Fruit fly (Drosophila melanogaster) whole organism, prepupa: Measurements from ENCODE around the gene pit.

Source experiments
- CG10631 ChIP-seq: fragments of 200-800 bp; sonication (Bioruptor generic); optimal IDR thresholded peaks from 2 replicates; lab custom pipeline; 2016; ENCODE audit warnings: missing biosample characterization, missing genetic modification characterization
- CG10669 ChIP-seq: fragments of 200-800 bp; sonication (Bioruptor generic); optimal IDR thresholded peaks from 3 replicates; lab custom pipeline; 2018; ENCODE audit warnings: missing biosample characterization, mild to moderate bottlenecking, missing genetic modification characterization, moderate library complexity
- CG11294 ChIP-seq: fragments of 200-800 bp; sonication (Bioruptor generic); IDR thresholded peaks from 2 replicates; pipeline ENCODE4 v1.3.6; 2022; ENCODE audit warnings: missing biosample characterization, missing genetic modification characterization
- CG11762 ChIP-seq: fragments of 200-800 bp; sonication (Bioruptor generic); optimal IDR thresholded peaks from 3 replicates; lab custom pipeline; 2016; ENCODE audit warnings: missing biosample characterization, missing genetic modification characterization; ENCODE audit not compliant: insufficient read depth
- CG15336 ChIP-seq: fragments of 200-800 bp; sonication (Bioruptor generic); IDR thresholded peaks from 2 replicates; pipeline ENCODE4 v1.3.6; 2022; ENCODE audit warnings: missing biosample characterization, missing genetic modification characterization
- CG1621 ChIP-seq: fragments of 200-800 bp; sonication (Bioruptor generic); optimal IDR thresholded peaks from 3 replicates; lab custom pipeline; 2018; ENCODE audit warnings: missing biosample characterization, mild to moderate bottlenecking, missing genetic modification characterization
- CG3032 ChIP-seq: fragments of 200-800 bp; optimal IDR thresholded peaks from 2 replicates; lab custom pipeline; 2019; ENCODE audit warnings: missing biosample characterization, mild to moderate bottlenecking, missing genetic modification characterization, moderate library complexity
- CG31627 ChIP-seq: fragments of 200-800 bp; sonication (Bioruptor generic); optimal IDR thresholded peaks from 3 replicates; lab custom pipeline; 2016; ENCODE audit warnings: missing biosample characterization, missing genetic modification characterization
- CG6163 ChIP-seq: fragments of 200-800 bp; sonication (Bioruptor generic); IDR thresholded peaks from 3 replicates; pipeline ENCODE4 v1.3.6; 2022; ENCODE audit warnings: missing biosample characterization, missing genetic modification characterization
- CG6792 ChIP-seq: fragments of 200-800 bp; sonication (Bioruptor generic); optimal IDR thresholded peaks from 3 replicates; lab custom pipeline; 2016; ENCODE audit warnings: missing biosample characterization, missing genetic modification characterization
- CG6854 ChIP-seq: fragments of 200-800 bp; sonication (Bioruptor generic); optimal IDR thresholded peaks from 2 replicates; lab custom pipeline; 2017; ENCODE audit warnings: missing biosample characterization, mild to moderate bottlenecking, missing genetic modification characterization
- CG7368 ChIP-seq: fragments of 200-800 bp; sonication (Bioruptor generic); optimal IDR thresholded peaks from 3 replicates; lab custom pipeline; 2016; ENCODE audit warnings: missing biosample characterization, missing genetic modification characterization
- CG8119 ChIP-seq: fragments of 200-800 bp; sonication (Bioruptor generic); IDR thresholded peaks from 3 replicates; pipeline ENCODE4 v1.3.6; 2022; ENCODE audit warnings: missing biosample characterization, missing genetic modification characterization
- CG9139 ChIP-seq: fragments of 200-800 bp; sonication (Bioruptor generic); optimal IDR thresholded peaks from 3 replicates; lab custom pipeline; 2017; ENCODE audit warnings: missing biosample characterization, mild to moderate bottlenecking, missing genetic modification characterization
- Eip75B ChIP-seq: fragments of 200-800 bp; sonication (Bioruptor generic); optimal IDR thresholded peaks from 3 replicates; lab custom pipeline; 2016; ENCODE audit warnings: missing biosample characterization, missing genetic modification characterization
- Eip78C ChIP-seq: fragments of 200-800 bp; sonication (Bioruptor generic); peaks from one replicate; lab custom pipeline; 2016; ENCODE audit warnings: missing biosample characterization, missing genetic modification characterization
- Eip93F ChIP-seq: fragments of 200-800 bp; sonication (Bioruptor generic); optimal IDR thresholded peaks from 2 replicates; lab custom pipeline; 2016; ENCODE audit warnings: missing biosample characterization, mild to moderate bottlenecking, missing genetic modification characterization
- Ets21C ChIP-seq: fragments of 200-800 bp; sonication (Bioruptor generic); optimal IDR thresholded peaks from 3 replicates; lab custom pipeline; 2016; ENCODE audit warnings: missing biosample characterization, missing genetic modification characterization
- Ets96B ChIP-seq: fragments of 200-800 bp; optimal IDR thresholded peaks from 2 replicates; lab custom pipeline; 2019; ENCODE audit warnings: missing biosample characterization, mild to moderate bottlenecking, missing genetic modification characterization, moderate library complexity
- Hr38 ChIP-seq: sonication (Bioruptor generic); optimal IDR thresholded peaks from 2 replicates; lab custom pipeline; 2016; ENCODE audit warnings: missing biosample characterization, missing genetic modification characterization
- Hr39 ChIP-seq: fragments of 200-800 bp; sonication (Bioruptor generic); optimal IDR thresholded peaks from 2 replicates; lab custom pipeline; 2016; ENCODE audit warnings: missing biosample characterization, missing genetic modification characterization
- OdsH ChIP-seq: fragments of 200-800 bp; sonication (Bioruptor generic); optimal IDR thresholded peaks from 3 replicates; lab custom pipeline; 2016; ENCODE audit warnings: missing biosample characterization, missing genetic modification characterization
- Smox ChIP-seq: fragments of 200-800 bp; sonication (Bioruptor generic); optimal IDR thresholded peaks from 3 replicates; lab custom pipeline; 2016; ENCODE audit warnings: missing biosample characterization, missing genetic modification characterization
- Sox102F ChIP-seq: fragments of 200-800 bp; sonication (Bioruptor generic); optimal IDR thresholded peaks from 2 replicates; lab custom pipeline; 2016; ENCODE audit warnings: missing biosample characterization, mild to moderate bottlenecking, missing genetic modification characterization
- achi ChIP-seq: fragments of 200-800 bp; sonication (Bioruptor generic); optimal IDR thresholded peaks from 3 replicates; lab custom pipeline; 2016; ENCODE audit warnings: missing biosample characterization, missing genetic modification characterization
- acj6 ChIP-seq: fragments of 200-800 bp; sonication (Bioruptor generic); optimal IDR thresholded peaks from 3 replicates; lab custom pipeline; 2016; ENCODE audit warnings: missing biosample characterization, missing genetic modification characterization
- dsx ChIP-seq: fragments of 200-800 bp; optimal IDR thresholded peaks from 3 replicates; lab custom pipeline; 2019; ENCODE audit warnings: missing biosample characterization, mild to moderate bottlenecking, missing genetic modification characterization, moderate library complexity; ENCODE audit not compliant: poor library complexity, severe bottlenecking
- eg ChIP-seq: fragments of 200-800 bp; sonication (Bioruptor generic); IDR thresholded peaks from 3 replicates; pipeline ENCODE4 v1.3.6; 2022; ENCODE audit warnings: missing biosample characterization, missing genetic modification characterization
- esn ChIP-seq: fragments of 200-800 bp; sonication (Bioruptor generic); optimal IDR thresholded peaks from 2 replicates; lab custom pipeline; 2016; ENCODE audit warnings: missing biosample characterization, mild to moderate bottlenecking, missing genetic modification characterization, moderate library complexity
- fd59A ChIP-seq: fragments of 200-800 bp; sonication (Bioruptor generic); optimal IDR thresholded peaks from 2 replicates; lab custom pipeline; 2017; ENCODE audit warnings: missing biosample characterization, mild to moderate bottlenecking, missing genetic modification characterization, missing genetic modification reagents
- fd85E ChIP-seq: fragments of 200-800 bp; sonication (Bioruptor generic); optimal IDR thresholded peaks from 3 replicates; lab custom pipeline; 2016; ENCODE audit warnings: missing biosample characterization, missing genetic modification characterization
- fkh ChIP-seq: fragments of 200-800 bp; sonication (Bioruptor generic); optimal IDR thresholded peaks from 3 replicates; lab custom pipeline; 2017; ENCODE audit warnings: missing biosample characterization, mild to moderate bottlenecking, missing genetic modification characterization, moderate library complexity
- pdm3 ChIP-seq: fragments of 200-800 bp; sonication (Bioruptor generic); optimal IDR thresholded peaks from 3 replicates; lab custom pipeline; 2016; ENCODE audit warnings: missing biosample characterization, missing genetic modification characterization
- salr ChIP-seq, 2 experiments: fragments of 200-800 bp; sonication (Bioruptor generic); optimal IDR thresholded peaks; 3 replicates each; lab custom pipeline; 2016 to 2018; ENCODE audit warnings: missing biosample characterization in 2 of 2, missing genetic modification characterization in 2 of 2, mild to moderate bottlenecking in 1 of 2
- ss ChIP-seq, 2 experiments: fragments of 200-800 bp; sonication (Bioruptor generic); optimal IDR thresholded peaks; 2 replicates in 1 of 2; 3 replicates in 1 of 2; lab custom pipeline; 2017 to 2018; ENCODE audit warnings: mild to moderate bottlenecking in 2 of 2, missing biosample characterization in 2 of 2, missing genetic modification characterization in 2 of 2, moderate library complexity in 1 of 2
- svp ChIP-seq: fragments of 200-800 bp; sonication (Bioruptor generic); peaks from one replicate; lab custom pipeline; 2016; ENCODE audit warnings: missing biosample characterization, missing genetic modification characterization
- topi ChIP-seq: fragments of 200-800 bp; sonication (Bioruptor generic); optimal IDR thresholded peaks from 3 replicates; lab custom pipeline; 2016; ENCODE audit warnings: missing biosample characterization, missing genetic modification characterization
- vri ChIP-seq: fragments of 200-800 bp; sonication (Bioruptor generic); optimal IDR thresholded peaks from 3 replicates; lab custom pipeline; 2016; ENCODE audit warnings: missing biosample characterization, mild to moderate bottlenecking, missing genetic modification characterization

pit gene

DNA sequence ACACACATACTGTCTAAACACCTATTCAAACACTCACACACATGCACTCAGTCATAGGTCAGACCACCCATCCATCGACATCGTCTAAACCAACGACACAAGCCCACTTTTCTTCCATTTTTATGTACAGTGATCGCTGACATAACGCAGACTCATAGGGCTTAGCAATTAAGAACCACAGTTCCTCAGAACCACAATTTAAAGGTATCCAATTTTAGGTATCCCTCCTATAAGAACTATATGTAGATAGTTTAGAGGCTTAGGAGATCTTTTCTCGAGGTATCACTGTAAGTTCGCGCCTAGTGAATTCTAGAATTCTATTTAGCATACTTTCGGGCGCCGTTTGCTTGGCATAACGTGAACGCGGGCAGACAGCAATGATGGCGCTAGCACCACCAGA lies 41.2 kb upstream of the pit start (continued):
- TF ChIP-seq CG9139 (peak; percentile 6), salr (GFP tag; optimal IDR thresholded peaks at IDR 0.05; lab: Kevin White, UChicago) (peak; percentile 34 to 46), acj6 (GFP tag; lab: Kevin White, UChicago) (peak; percentile 58), CG31627 (GFP tag; lab: Kevin White, UChicago) (peak; percentile 72), Ets21C (GFP tag; lab: Kevin White, UChicago) (peak; percentile 12), Eip75B (GFP tag; lab: Kevin White, UChicago) (no peak), topi (GFP tag; lab: Kevin White, UChicago) (peak; percentile 52), Ets96B (peak; percentile 43), eg (GFP tag; lab: Robert Waterston, UW) (peak; percentile 78), OdsH (GFP tag; lab: Kevin White, UChicago) (peak; percentile 79), Sox102F (peak; percentile 17), CG6163 (peak; percentile 74), CG6792 (peak; percentile 5), achi (GFP tag; lab: Kevin White, UChicago) (peak; percentile 72), CG8119 (peak; percentile 80), Eip93F (GFP tag; lab: Kevin White, UChicago) (no peak), fd85E (GFP tag; lab: Kevin White, UChicago) (no peak), CG11294 (GFP tag; lab: Robert Waterston, UW) (peak; percentile 75), fkh (GFP tag; lab: Kevin White, UChicago) (no peak)

DNA sequence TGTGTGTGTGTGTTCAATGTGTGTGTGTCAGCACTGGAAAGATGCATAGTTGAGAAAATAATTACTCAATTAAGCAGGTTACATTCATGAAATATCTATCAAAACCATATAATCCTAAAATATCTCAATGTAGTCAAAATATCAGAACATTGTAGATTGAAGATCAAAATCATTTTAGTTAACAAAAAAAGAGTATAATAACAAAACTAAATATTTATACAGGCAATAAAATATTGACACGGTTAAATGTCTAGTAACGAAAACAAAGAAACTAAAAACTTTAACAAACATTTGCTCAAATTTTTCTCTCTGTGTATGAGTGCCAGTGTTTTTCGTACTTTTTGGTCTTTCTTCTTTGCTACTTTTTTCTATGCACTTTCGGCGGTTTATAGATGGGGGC lies 35.2 kb upstream of the pit start:
- TF ChIP-seq svp (GFP tag; lab: Kevin White, UChicago): peak; percentile 53
- peak; percentile 15 for TF ChIP-seq Ets96B
- peak; percentile 8 for TF ChIP-seq esn (GFP tag; lab: Kevin White, UChicago)
- TF ChIP-seq CG10631 (GFP tag; lab: Kevin White, UChicago): peak; percentile 13
- no peak for TF ChIP-seq ss (GFP tag; optimal IDR thresholded peaks at IDR 0.05; lab: Kevin White, UChicago)
- peak; percentile 2 for TF ChIP-seq CG10669 (GFP tag; lab: Kevin White, UChicago)
- peak; percentile 2 for TF ChIP-seq Smox (GFP tag; lab: Kevin White, UChicago)
- no peak for TF ChIP-seq fkh (GFP tag; lab: Kevin White, UChicago)
- TF ChIP-seq CG15336: no peak
- TF ChIP-seq Eip78C (GFP tag; lab: Kevin White, UChicago): peak; percentile 72
- peak; percentile 1 for TF ChIP-seq Hr39 (GFP tag; lab: Kevin White, UChicago)
- TF ChIP-seq CG3032 (tag; lab: Kevin White, UChicago): peak; percentile 15
- peak; percentile 3 for TF ChIP-seq topi (GFP tag; lab: Kevin White, UChicago)
- TF ChIP-seq dsx (GFP tag; lab: Kevin White, UChicago): peak; percentile 24

DNA sequence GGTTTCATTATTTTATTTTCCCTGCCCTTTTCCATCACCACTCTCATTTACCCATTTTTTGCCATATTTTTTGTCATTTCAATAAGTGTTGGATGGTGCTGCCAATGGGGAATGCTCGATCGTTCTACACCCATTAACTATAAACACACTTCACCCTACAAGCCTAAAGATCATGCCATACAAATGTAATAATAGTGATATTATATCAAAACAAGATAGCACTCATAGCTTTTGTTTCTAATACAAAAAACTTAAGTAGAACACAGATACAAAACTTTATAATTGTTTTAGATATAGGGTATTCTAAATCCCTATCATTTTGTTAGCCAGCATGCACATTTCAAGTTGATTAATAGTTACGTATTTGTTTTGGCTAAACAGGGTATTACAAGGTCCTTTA lies 34.5 kb upstream of the pit start:
- TF ChIP-seq svp (GFP tag; lab: Kevin White, UChicago) (peak; percentile 55), Eip78C (GFP tag; lab: Kevin White, UChicago) (peak; percentile 32), vri (no peak), esn (GFP tag; lab: Kevin White, UChicago) (peak; percentile 11), Hr38 (GFP tag; lab: Kevin White, UChicago) (no peak), CG6854 (GFP tag; lab: Kevin White, UChicago) (no peak), CG1621 (no peak), topi (GFP tag; lab: Kevin White, UChicago) (peak; percentile 13)

DNA sequence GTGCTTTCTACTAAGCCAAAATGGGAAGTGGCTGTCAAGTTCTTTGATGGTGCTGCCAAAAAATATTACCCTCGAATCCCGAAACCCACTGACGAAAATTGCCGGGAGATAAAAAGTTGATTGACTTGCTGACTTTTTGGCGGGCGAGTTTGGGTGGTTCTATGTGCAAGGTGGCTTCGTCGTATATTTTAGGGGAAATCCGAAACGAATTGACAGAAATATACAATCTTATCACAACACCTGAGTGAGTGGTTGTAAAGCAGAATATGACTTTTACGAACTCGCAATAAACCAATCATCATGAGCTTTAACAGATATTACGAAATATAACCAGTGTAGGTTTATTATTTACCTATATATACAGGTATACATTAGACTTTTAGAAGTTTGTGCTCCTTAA lies 30.6 kb upstream of the pit start:
- TF ChIP-seq Ets21C (GFP tag; lab: Kevin White, UChicago) (no peak), CG3032 (tag; lab: Kevin White, UChicago) (no peak), CG31627 (GFP tag; lab: Kevin White, UChicago) (no peak), CG11762 (GFP tag; lab: Kevin White, UChicago) (no peak), Hr39 (GFP tag; lab: Kevin White, UChicago) (no peak), Eip93F (GFP tag; lab: Kevin White, UChicago) (peak; percentile 84), pdm3 (no peak), fd59A (GFP tag; lab: Kevin White, UChicago) (no peak), CG7368 (GFP tag; lab: Kevin White, UChicago) (no peak)
